Fruit fly (Drosophila melanogaster): ENCODE data around the gene rho-4.
A peak's percentile ranks its signal among the peaks of the same experiment; 100 is the strongest.

rho-4 gene

dm6 chrX:11611645-11612079 is 12.0 kb downstream of the rho-4 start, which contains the start of the genes CG2247 and CG1703:
Gene CG2247, minus strand, starts transcription at chrX:11611652.
Gene CG1703, plus strand, starts transcription at chrX:11611927.
- TF ChIP-seq Dfd (GFP tag; optimal IDR thresholded peaks at IDR 0.05) (no peak), jim (GFP tag; optimal IDR thresholded peaks at IDR 0.05) (no peak), Myc (optimal IDR thresholded peaks at IDR 0.05) (peak; percentile 25), pan (optimal IDR thresholded peaks at IDR 0.05) (no peak), Abd-B (GFP tag; optimal IDR thresholded peaks at IDR 0.05) (no peak)

dm6 chrX:11615652-11616495 is 16.2 kb downstream of the rho-4 start, which contains the start of the genes RPA3 and Met:
Gene RPA3, minus strand, starts transcription at chrX:11615840.
Gene Met, plus strand, starts transcription at chrX:11616124.
- TF ChIP-seq pan (optimal IDR thresholded peaks at IDR 0.05): no peak
- no peak for TF ChIP-seq Hr78 (GFP tag; optimal IDR thresholded peaks at IDR 0.05)
- TF ChIP-seq OdsH (GFP tag; optimal IDR thresholded peaks at IDR 0.05): no peak
- TF ChIP-seq Jra (GFP tag; optimal IDR thresholded peaks at IDR 0.05): no peak

- no peak for TF ChIP-seq psq (GFP tag; optimal IDR thresholded peaks at IDR 0.05)
- no peak for TF ChIP-seq CG9705 (GFP tag; optimal IDR thresholded peaks at IDR 0.05)
- TF ChIP-seq brk (GFP tag; optimal IDR thresholded peaks at IDR 0.05): no peak
- no peak for TF ChIP-seq rgr (GFP tag; optimal IDR thresholded peaks at IDR 0.05)
- TF ChIP-seq pan (optimal IDR thresholded peaks at IDR 0.05): no peak
- no peak for TF ChIP-seq sage (GFP tag; optimal IDR thresholded peaks at IDR 0.05)
- no peak for TF ChIP-seq dsf (GFP tag; optimal IDR thresholded peaks at IDR 0.05; ENCODE audit: borderline replicate concordance)
- TF ChIP-seq OdsH (GFP tag; optimal IDR thresholded peaks at IDR 0.05): no peak
- TF ChIP-seq tai (GFP tag; optimal IDR thresholded peaks at IDR 0.05): no peak
- no peak for TF ChIP-seq Myc (optimal IDR thresholded peaks at IDR 0.05)
- no peak for TF ChIP-seq ey (GFP tag; optimal IDR thresholded peaks at IDR 0.05)
- no peak for TF ChIP-seq br (GFP tag; optimal IDR thresholded peaks at IDR 0.05)
- no peak for TF ChIP-seq HLH106 (tag; optimal IDR thresholded peaks at IDR 0.05)
- no peak for TF ChIP-seq CG32264 (GFP tag; optimal IDR thresholded peaks at IDR 0.05)
- no peak for TF ChIP-seq GATAd (GFP tag; optimal IDR thresholded peaks at IDR 0.05)
- TF ChIP-seq sv (GFP tag; optimal IDR thresholded peaks at IDR 0.05): no peak
- TF ChIP-seq usp (GFP tag; optimal IDR thresholded peaks at IDR 0.05): no peak
Observed at dm6 chrX:11616496-11616952, 16.9 kb downstream of the rho-4 start.

- no peak for TF ChIP-seq CrebA (GFP tag; optimal IDR thresholded peaks at IDR 0.05; ENCODE audit: borderline replicate concordance)
- no peak for TF ChIP-seq Vsx2 (GFP tag; optimal IDR thresholded peaks at IDR 0.05; ENCODE audit: partially characterized antibody)
- TF ChIP-seq br (GFP tag; optimal IDR thresholded peaks at IDR 0.05): no peak
- TF ChIP-seq foxo (GFP tag; optimal IDR thresholded peaks at IDR 0.05): no peak
- no peak for TF ChIP-seq CG9705 (GFP tag; optimal IDR thresholded peaks at IDR 0.05)
- no peak for TF ChIP-seq Myc (optimal IDR thresholded peaks at IDR 0.05)
Observed at dm6 chrX:11619617-11620016, 20.0 kb downstream of the rho-4 start.

- TF ChIP-seq lola (GFP tag; optimal IDR thresholded peaks at IDR 0.05): no peak
- TF ChIP-seq ey (GFP tag; optimal IDR thresholded peaks at IDR 0.05): no peak
- TF ChIP-seq usp (GFP tag; optimal IDR thresholded peaks at IDR 0.05): no peak
- no peak for TF ChIP-seq GATAd (GFP tag; optimal IDR thresholded peaks at IDR 0.05)
- no peak for TF ChIP-seq CrebA (GFP tag; optimal IDR thresholded peaks at IDR 0.05; ENCODE audit: borderline replicate concordance)
- no peak for TF ChIP-seq Hr83 (GFP tag; optimal IDR thresholded peaks at IDR 0.05; ENCODE audit: poor library complexity, severe bottlenecking)
- TF ChIP-seq foxo (GFP tag; optimal IDR thresholded peaks at IDR 0.05): no peak
- TF ChIP-seq fru (GFP tag; optimal IDR thresholded peaks at IDR 0.05): no peak
- no peak for TF ChIP-seq sage (GFP tag; optimal IDR thresholded peaks at IDR 0.05)
- no peak for TF ChIP-seq HLH106 (tag; optimal IDR thresholded peaks at IDR 0.05)
- no peak for TF ChIP-seq brk (GFP tag; optimal IDR thresholded peaks at IDR 0.05)
- TF ChIP-seq Sp1 (GFP tag; optimal IDR thresholded peaks at IDR 0.05): no peak
- no peak for TF ChIP-seq br (GFP tag; optimal IDR thresholded peaks at IDR 0.05)
- TF ChIP-seq Abd-B (GFP tag; optimal IDR thresholded peaks at IDR 0.05): no peak
- no peak for TF ChIP-seq h (GFP tag; optimal IDR thresholded peaks at IDR 0.05)
Observed at dm6 chrX:11620527-11620926, 20.9 kb downstream of the rho-4 start.

Data from whole organism, wandering third instar larva.